Fruit fly (Drosophila melanogaster): ENCODE measurements around the gene CG6576.

- TF ChIP-seq ttk (optimal IDR thresholded peaks at IDR 0.05) (no peak), h (optimal IDR thresholded peaks at IDR 0.05) (no peak), psq (optimal IDR thresholded peaks at IDR 0.05) (no peak), insv (optimal IDR thresholded peaks at IDR 0.05) (no peak), Myc (optimal IDR thresholded peaks at IDR 0.05) (no peak), Sin3A (optimal IDR thresholded peaks at IDR 0.05) (no peak)
Measured at dm6 chr3L:8777313-8777924, 21.6 kb downstream of the CG6576 start.

All from Kc167 (cell line).